Worm (Caenorhabditis elegans): ENCODE measurements around the gene sri-53.

DNA sequence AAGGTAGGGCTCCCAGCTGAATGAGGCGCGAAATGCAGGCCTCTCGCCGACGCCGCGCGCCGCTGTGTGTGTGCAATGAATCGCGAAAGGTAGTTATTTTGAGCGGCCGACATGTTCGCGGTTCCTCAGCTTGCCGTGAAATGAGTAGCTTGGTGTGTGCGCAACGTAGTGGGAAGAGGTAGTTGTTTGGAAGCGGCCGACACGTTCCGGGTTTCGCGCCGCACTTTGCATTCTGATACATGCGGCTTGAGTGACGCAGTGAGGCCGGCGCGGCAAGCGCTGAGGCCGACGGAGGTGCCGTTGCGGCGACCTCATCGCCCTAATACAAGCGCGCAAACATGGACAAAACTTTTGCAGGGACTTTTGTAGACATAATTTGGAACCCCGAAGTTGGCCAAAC is 6.7 kb downstream of the sri-53 start:
- TF ChIP-seq blmp-1 (tag; optimal IDR thresholded peaks at IDR 0.05), result no peak
- no peak for TF ChIP-seq unc-62 (GFP tag; optimal IDR thresholded peaks at IDR 0.05)
- TF ChIP-seq nhr-19 (GFP tag; conservative IDR thresholded peaks at IDR 0.05), result no peak
- TF ChIP-seq unc-130 (tag; optimal IDR thresholded peaks at IDR 0.05), result no peak
